Fruit fly (Drosophila melanogaster) whole organism, embryonic: ENCODE data around the gene Sf3b1.
A peak's percentile ranks its signal among the peaks of the same experiment; 100 is the strongest.

Experiments used
- Atf-2 ChIP-seq: fragments of 200-800 bp; sonication (Bioruptor generic); optimal IDR thresholded peaks from 2 replicates; lab custom pipeline; 2016; ENCODE audit warnings: missing biosample characterization, missing genetic modification characterization
- BEAF-32 ChIP-seq: fragments of 200-800 bp; sonication (Bioruptor generic); optimal IDR thresholded peaks from 3 replicates; lab custom pipeline; 2017; ENCODE audit warnings: missing biosample characterization, missing genetic modification characterization, mild to moderate bottlenecking, moderate library complexity, missing genetic modification reagents
- CG11723 ChIP-seq: fragments of 200-800 bp; sonication (Bioruptor generic); optimal IDR thresholded peaks from 2 replicates; lab custom pipeline; 2017; ENCODE audit warnings: missing biosample characterization, mild to moderate bottlenecking, missing genetic modification characterization
- CG14860 ChIP-seq: fragments of 200-800 bp; sonication (Bioruptor generic); IDR thresholded peaks from 3 replicates; pipeline ENCODE4 v1.3.6; 2022; ENCODE audit warnings: missing biosample characterization, missing genetic modification characterization; ENCODE audit not compliant: partially characterized antibody
- CG15269 ChIP-seq: fragments of 200-800 bp; sonication (Bioruptor generic); optimal IDR thresholded peaks from 2 replicates; lab custom pipeline; 2018; ENCODE audit warnings: missing biosample characterization, mild to moderate bottlenecking, missing genetic modification characterization, moderate library complexity
- CG1603 ChIP-seq: fragments of 200-800 bp; sonication (Bioruptor generic); optimal IDR thresholded peaks from 2 replicates; lab custom pipeline; 2019; ENCODE audit warnings: missing biosample characterization, mild to moderate bottlenecking, missing genetic modification characterization, moderate library complexity
- CG16813 ChIP-seq: fragments of 200-800 bp; sonication (Bioruptor generic); IDR thresholded peaks from 3 replicates; pipeline ENCODE4 v1.3.6; 2022; ENCODE audit warnings: missing biosample characterization, missing genetic modification characterization; ENCODE audit not compliant: partially characterized antibody
- CG17802 ChIP-seq: fragments of 200-800 bp; sonication (Bioruptor generic); optimal IDR thresholded peaks from 2 replicates; lab custom pipeline; 2018; ENCODE audit warnings: missing biosample characterization, mild to moderate bottlenecking, missing genetic modification characterization, moderate library complexity
- CG2116 ChIP-seq: fragments of 200-800 bp; sonication (Bioruptor generic); optimal IDR thresholded peaks from 3 replicates; lab custom pipeline; 2018; ENCODE audit warnings: missing biosample characterization, mild to moderate bottlenecking, missing genetic modification characterization
- CG2129 ChIP-seq: fragments of 200-800 bp; sonication (Bioruptor generic); IDR thresholded peaks from 2 replicates; pipeline ENCODE4 v1.3.6; 2022; ENCODE audit warnings: missing biosample characterization, missing genetic modification characterization; ENCODE audit not compliant: partially characterized antibody
- CG2875 ChIP-seq: fragments of 200-800 bp; sonication (Bioruptor generic); optimal IDR thresholded peaks from 2 replicates; lab custom pipeline; 2017; ENCODE audit warnings: missing biosample characterization, mild to moderate bottlenecking, missing genetic modification characterization, missing genetic modification reagents
- CG32772 ChIP-seq: fragments of 200-800 bp; sonication (Bioruptor generic); IDR thresholded peaks from 2 replicates; pipeline ENCODE4 v1.3.6; 2022; ENCODE audit warnings: missing biosample characterization, missing genetic modification characterization
- CG6689 ChIP-seq: fragments of 200-800 bp; sonication (Bioruptor generic); IDR thresholded peaks from 2 replicates; pipeline ENCODE4 v1.3.6; 2022; ENCODE audit warnings: missing biosample characterization, missing genetic modification characterization
- CG6791 ChIP-seq: fragments of 200-800 bp; sonication (Bioruptor generic); IDR thresholded peaks from 3 replicates; pipeline ENCODE4 v1.3.6; 2022; ENCODE audit warnings: missing biosample characterization, missing genetic modification characterization; ENCODE audit not compliant: partially characterized antibody
- CG7357 ChIP-seq: fragments of 200-800 bp; sonication (Bioruptor generic); IDR thresholded peaks from 3 replicates; pipeline ENCODE4 v1.3.6; 2022; ENCODE audit warnings: missing biosample characterization, missing genetic modification characterization
- CG7928 ChIP-seq: fragments of 200-800 bp; sonication (Bioruptor generic); optimal IDR thresholded peaks from 2 replicates; lab custom pipeline; 2017; ENCODE audit warnings: missing biosample characterization, mild to moderate bottlenecking, missing genetic modification characterization
- CG8765 ChIP-seq: fragments of 200-800 bp; sonication (Bioruptor generic); IDR thresholded peaks from 2 replicates; pipeline ENCODE4 v1.3.6; 2022; ENCODE audit warnings: missing biosample characterization, missing genetic modification characterization
- CG9609 ChIP-seq: fragments of 200-800 bp; sonication (Bioruptor generic); optimal IDR thresholded peaks from 3 replicates; lab custom pipeline; 2016; ENCODE audit warnings: missing biosample characterization, missing genetic modification characterization
- E2f1 ChIP-seq: fragments of 200-800 bp; sonication (Bioruptor generic); IDR thresholded peaks from 2 replicates; pipeline ENCODE4 v1.3.6; 2022; ENCODE audit warnings: missing biosample characterization, missing genetic modification characterization
- E2f2 ChIP-seq: fragments of 200-800 bp; sonication (Bioruptor generic); IDR thresholded peaks from 2 replicates; pipeline ENCODE4 v1.3.6; 2022; ENCODE audit warnings: missing biosample characterization, missing genetic modification characterization
- GATAe ChIP-seq: fragments of 200-800 bp; sonication (Bioruptor generic); conservative IDR thresholded peaks from 2 replicates; pipeline ENCODE4 v1.3.6; 2022; ENCODE audit warnings: missing biosample characterization, missing genetic modification characterization
- HmgZ ChIP-seq: fragments of 200-800 bp; sonication (Bioruptor generic); optimal IDR thresholded peaks from 2 replicates; lab custom pipeline; 2018; ENCODE audit warnings: missing biosample characterization, mild to moderate bottlenecking, missing genetic modification characterization
- Hr78 ChIP-seq, 2 experiments: fragments of 200-800 bp in 1 of 2; fragments of >200 bp in 1 of 2; sonication (Bioruptor generic) in 1 of 2; optimal IDR thresholded peaks; 2 replicates each; lab custom pipeline; 2017 to 2019; ENCODE audit warnings: missing biosample characterization in 2 of 2, missing genetic modification characterization in 2 of 2, mild to moderate bottlenecking in 1 of 2, moderate library complexity in 1 of 2
- MBD-R2 ChIP-seq: fragments of 200-800 bp; sonication (Bioruptor generic); IDR thresholded peaks from 2 replicates; pipeline ENCODE4 v1.3.6; 2022; ENCODE audit warnings: missing biosample characterization, missing genetic modification characterization
- NC2β ChIP-seq: fragments of 200-800 bp; sonication (Bioruptor generic); optimal IDR thresholded peaks from 2 replicates; lab custom pipeline; 2016; ENCODE audit warnings: missing biosample characterization, missing genetic modification characterization
- Nf-YA ChIP-seq: fragments of 200-800 bp; sonication (Bioruptor generic); IDR thresholded peaks from 2 replicates; pipeline ENCODE4 v1.3.6; 2022; ENCODE audit warnings: missing biosample characterization, missing genetic modification characterization
- Usf ChIP-seq: fragments of 200-800 bp; sonication (Bioruptor generic); optimal IDR thresholded peaks from 2 replicates; lab custom pipeline; 2017; ENCODE audit warnings: missing genotype, missing biosample characterization, missing genetic modification characterization
- bab2 ChIP-seq: fragments of 200-800 bp; sonication (Bioruptor generic); optimal IDR thresholded peaks from 2 replicates; lab custom pipeline; 2016; ENCODE audit warnings: missing biosample characterization, missing genetic modification characterization
- bowl ChIP-seq: fragments of 200-800 bp; sonication (Bioruptor generic); IDR thresholded peaks from 2 replicates; pipeline ENCODE4 v1.3.6; 2022; ENCODE audit warnings: missing biosample characterization, missing genetic modification characterization
- chinmo ChIP-seq: fragments of 200-800 bp; sonication (Bioruptor generic); IDR thresholded peaks from 4 replicates; pipeline ENCODE4 v1.3.6; 2022; ENCODE audit warnings: missing biosample characterization, missing genetic modification characterization; ENCODE audit not compliant: partially characterized antibody
- exex ChIP-seq: fragments of 200-800 bp; sonication (Bioruptor generic); optimal IDR thresholded peaks from 4 replicates; lab custom pipeline; 2018; ENCODE audit warnings: missing biosample characterization, mild to moderate bottlenecking, missing genetic modification characterization, moderate library complexity
- grau ChIP-seq: fragments of 200-800 bp; optimal IDR thresholded peaks from 3 replicates; lab custom pipeline; 2019; ENCODE audit warnings: missing biosample characterization, mild to moderate bottlenecking, missing genetic modification characterization, moderate library complexity
- gsb ChIP-seq: fragments of 200-800 bp; sonication (Bioruptor generic); IDR thresholded peaks from 2 replicates; pipeline ENCODE4 v1.3.6; 2022; ENCODE audit warnings: missing biosample characterization, missing genetic modification characterization
- hkb ChIP-seq, 2 experiments: fragments of 200-800 bp in 1 of 2; fragments of >200 bp in 1 of 2; sonication (Bioruptor generic) in 1 of 2; IDR thresholded peaks in 1 of 2; optimal IDR thresholded peaks in 1 of 2; 2 replicates each; pipeline versions ENCODE4 v1.3.6 to Lab custom; 2017 to 2022; ENCODE audit warnings: missing biosample characterization in 1 of 2, missing genetic modification characterization in 1 of 2
- jigr1 ChIP-seq: fragments of 200-800 bp; sonication (Bioruptor generic); IDR thresholded peaks from 3 replicates; pipeline ENCODE4 v1.3.6; 2022; ENCODE audit warnings: missing biosample characterization, missing genetic modification characterization
- jumu ChIP-seq: fragments of 200-800 bp; sonication (Bioruptor generic); optimal IDR thresholded peaks from 3 replicates; lab custom pipeline; 2016; ENCODE audit warnings: missing biosample characterization, missing genetic modification characterization
- kah ChIP-seq: fragments of 200-800 bp; sonication (Bioruptor generic); optimal IDR thresholded peaks from 2 replicates; lab custom pipeline; 2018; ENCODE audit warnings: missing biosample characterization, mild to moderate bottlenecking, missing genetic modification characterization
- kni ChIP-seq: fragments of 200-800 bp; sonication (Bioruptor generic); optimal IDR thresholded peaks from 3 replicates; lab custom pipeline; 2017; ENCODE audit warnings: mild to moderate bottlenecking, missing biosample characterization, missing genetic modification reagents, missing genetic modification characterization
- onecut ChIP-seq: fragments of 200-800 bp; sonication (Bioruptor generic); IDR thresholded peaks from 2 replicates; pipeline ENCODE4 v1.3.6; 2022; ENCODE audit warnings: missing biosample characterization, missing genetic modification characterization
- org-1 ChIP-seq: fragments of 200-800 bp; sonication (Bioruptor generic); optimal IDR thresholded peaks from 2 replicates; lab custom pipeline; 2017; ENCODE audit warnings: missing biosample characterization, missing genetic modification characterization
- sna ChIP-seq: fragments of 200-800 bp; sonication (Bioruptor generic); IDR thresholded peaks from 2 replicates; pipeline ENCODE4 v1.3.6; 2022; ENCODE audit warnings: missing biosample characterization, missing genetic modification characterization; ENCODE audit not compliant: partially characterized antibody
- tio ChIP-seq: fragments of 200-800 bp; sonication (Bioruptor generic); optimal IDR thresholded peaks from 2 replicates; lab custom pipeline; 2017; ENCODE audit warnings: missing biosample characterization, missing genetic modification characterization, inconsistent platforms
- unc-4 ChIP-seq: fragments of 200-800 bp; sonication (Bioruptor generic); IDR thresholded peaks from 2 replicates; pipeline ENCODE4 v1.3.6; 2022; ENCODE audit warnings: missing biosample characterization, missing genetic modification characterization; ENCODE audit not compliant: partially characterized antibody
- vnd ChIP-seq: fragments of 200-800 bp; sonication (Bioruptor generic); IDR thresholded peaks from 3 replicates; pipeline ENCODE4 v1.3.6; 2022; ENCODE audit warnings: missing biosample characterization, missing genetic modification characterization; ENCODE audit not compliant: partially characterized antibody
- zen ChIP-seq: fragments of 200-800 bp; sonication (Bioruptor generic); optimal IDR thresholded peaks from 3 replicates; lab custom pipeline; 2018; ENCODE audit warnings: missing biosample characterization, mild to moderate bottlenecking, missing genetic modification characterization, moderate library complexity
- zen2 ChIP-seq: fragments of 200-800 bp; sonication (Bioruptor generic); IDR thresholded peaks from 3 replicates; pipeline ENCODE4 v1.3.6; 2022; ENCODE audit warnings: missing biosample characterization, missing genetic modification characterization; ENCODE audit not compliant: partially characterized antibody

Sf3b1 gene

DNA sequence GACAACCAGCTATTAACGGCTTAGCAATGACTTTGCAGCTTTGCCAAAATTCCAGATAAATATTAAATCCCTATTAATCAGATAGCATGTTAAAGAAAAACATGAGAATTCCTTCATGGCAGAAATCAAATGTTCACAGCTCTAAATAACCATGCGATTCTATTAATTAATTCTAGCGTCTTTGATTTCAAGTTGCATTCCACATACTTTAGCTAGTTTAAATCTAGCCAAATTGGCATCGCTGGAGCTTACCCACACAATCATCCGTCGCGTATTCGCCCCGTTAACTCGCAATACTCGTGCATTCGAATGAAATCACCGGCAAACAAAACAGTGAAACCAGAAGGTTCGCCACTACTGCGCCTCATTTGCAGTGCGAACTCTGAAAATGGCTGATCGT lies 8.8 kb upstream of the Sf3b1 start, which contains the start of gene Tspo (continued):
- peak; percentile 28 for TF ChIP-seq grau
- TF ChIP-seq kah (GFP tag; lab: Kevin White, UChicago): no peak
- TF ChIP-seq E2f1 (GFP tag; lab: Robert Waterston, UW): no peak
- no peak for TF ChIP-seq CG32772 (GFP tag; lab: Robert Waterston, UW)
- no peak for TF ChIP-seq CG8765 (GFP tag; lab: Robert Waterston, UW)
- TF ChIP-seq NC2β (GFP tag; lab: Kevin White, UChicago): no peak
- no peak for TF ChIP-seq CG17802 (tag; lab: Kevin White, UChicago)
- TF ChIP-seq HmgZ (tag; lab: Kevin White, UChicago): peak; percentile 44
- no peak for TF ChIP-seq kni (GFP tag; lab: Kevin White, UChicago)
- TF ChIP-seq CG7357: no peak
- TF ChIP-seq CG9609 (GFP tag; lab: Kevin White, UChicago): no peak
- peak; percentile 9; the same call in 1 of the 2 replicates for TF ChIP-seq E2f2
- TF ChIP-seq zen (tag; lab: Kevin White, UChicago): no peak
- no peak for TF ChIP-seq jigr1 (GFP tag; lab: Robert Waterston, UW)
- no peak for TF ChIP-seq vnd (GFP tag; lab: Robert Waterston, UW)
- TF ChIP-seq CG2875 (GFP tag; lab: Kevin White, UChicago): no peak

DNA sequence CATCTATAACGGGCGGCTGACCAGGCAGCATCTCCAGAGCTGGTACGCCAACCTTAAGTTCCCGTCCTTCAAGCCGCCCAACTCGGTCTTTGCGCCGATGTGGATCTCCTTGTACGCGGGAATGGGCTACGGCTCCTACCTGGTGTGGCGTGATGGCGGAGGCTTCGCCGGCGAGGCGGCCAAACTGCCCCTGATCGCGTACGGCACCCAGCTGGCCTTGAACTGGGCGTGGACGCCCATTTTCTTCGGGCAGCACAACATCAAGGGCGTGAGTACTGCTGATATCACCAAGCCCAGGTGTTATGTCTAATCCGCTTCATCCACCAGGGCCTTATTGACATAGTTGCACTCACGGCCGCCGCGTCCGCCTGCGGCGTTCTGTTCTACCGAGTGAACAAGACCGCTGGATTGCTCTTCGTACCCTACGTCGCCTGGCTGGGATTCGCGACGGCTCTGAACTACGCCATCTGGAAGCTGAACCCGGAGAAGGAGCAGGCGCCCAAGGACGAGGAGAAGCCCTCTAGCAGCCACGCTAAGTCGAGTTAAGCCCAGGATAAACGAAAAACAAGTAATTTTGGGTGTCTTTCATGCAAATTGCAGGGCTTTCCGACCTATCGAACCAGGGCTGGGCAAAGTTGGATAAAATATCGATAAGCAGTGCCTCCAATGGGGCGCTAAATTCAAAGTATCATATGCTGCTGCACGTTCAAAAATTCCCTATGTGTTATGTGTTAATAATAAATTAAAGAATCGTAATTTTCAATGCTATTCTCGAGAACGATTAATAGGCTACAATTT lies 8.2 kb upstream of the Sf3b1 start, which contains the start of gene rempA:
TSS of gene rempA (minus strand) at position 541 of the 798 bp plus-strand sequence.
- TF ChIP-seq Hr78 (GFP tag; optimal IDR thresholded peaks at IDR 0.05; lab: Kevin White, UChicago) (peak in 1 of 2 experiments; percentile 83), sna (GFP tag; lab: Robert Waterston, UW) (peak; percentile 64), CG6791 (peak; percentile 68; the same call in 2 of the 3 replicates), bowl (GFP tag; lab: Robert Waterston, UW) (no peak), hkb (optimal IDR thresholded peaks at IDR 0.05; lab: Kevin White, UChicago) (no peak), hkb (GFP tag; IDR thresholded peaks at IDR 0.05; lab: Robert Waterston, UW) (0 out of 2 replicates have a peak, but pooled peaks have one; percentile 9), BEAF-32 (GFP tag; lab: Kevin White, UChicago) (peak; percentile 74), org-1 (GFP tag; lab: Kevin White, UChicago) (no peak), CG1603 (peak; percentile 20), Atf-2 (no peak), CG11723 (GFP tag; lab: Kevin White, UChicago) (no peak), CG2129 (GFP tag; lab: Robert Waterston, UW) (peak; percentile 43), CG16813 (GFP tag; lab: Robert Waterston, UW) (peak; percentile 59; the same call in 2 of the 3 replicates), onecut (GFP tag; lab: Robert Waterston, UW) (no peak), unc-4 (GFP tag; lab: Robert Waterston, UW) (peak; percentile 74), CG14860 (peak; percentile 54; the same call in 2 of the 3 replicates), bab2 (no peak), Usf (GFP tag; lab: Kevin White, UChicago) (no peak), Nf-YA (GFP tag; lab: Robert Waterston, UW) (no peak), jumu (GFP tag; lab: Kevin White, UChicago) (no peak), GATAe (no peak), zen2 (GFP tag; lab: Robert Waterston, UW) (peak; percentile 32; the same call in 1 of the 3 replicates), CG6689 (no peak), MBD-R2 (GFP tag; lab: Robert Waterston, UW) (peak; percentile 66), chinmo (GFP tag; lab: Robert Waterston, UW) (0 out of 4 replicates have a peak, but pooled peaks have one; percentile 36), CG15269 (tag; lab: Kevin White, UChicago) (no peak), CG7928 (peak; percentile 91), CG2116 (GFP tag; lab: Kevin White, UChicago) (peak; percentile 51), tio (GFP tag; lab: Kevin White, UChicago) (no peak), gsb (no peak), exex (tag; lab: Kevin White, UChicago) (no peak)
